Worm (Caenorhabditis elegans): ENCODE results near the gene nhr-164.

nhr-164 gene

ce11 chrV:15186259-15186927 lies 49.2 kb downstream of the nhr-164 start, which contains the start of gene Y75B12B.3 (continued):
- TF ChIP-seq nfya-1 (tag; optimal IDR thresholded peaks at IDR 0.05; ENCODE audit: borderline replicate concordance, insufficient read depth) = no peak
- no peak for TF ChIP-seq Y53F4B.3 (GFP tag; IDR thresholded peaks at IDR 0.05)
- peak; percentile 42 for TF ChIP-seq tbp1 (GFP tag; optimal IDR thresholded peaks at IDR 0.05)
- peak; percentile 57 for TF ChIP-seq him-1 (tag; optimal IDR thresholded peaks at IDR 0.05)
- TF ChIP-seq madf-6 (GFP tag; IDR thresholded peaks at IDR 0.05) = peak; percentile 73
- peak in 1 of 2 experiments; percentile 22 for TF ChIP-seq rec-8 (tag; optimal IDR thresholded peaks at IDR 0.05)
- TF ChIP-seq F39B2.1 (GFP tag; IDR thresholded peaks at IDR 0.05) = peak; percentile 27; the same call in 1 of the 2 replicates
- no peak for TF ChIP-seq attf-3 (GFP tag; conservative IDR thresholded peaks at IDR 0.05)
- no peak for TF ChIP-seq bed-1 (GFP tag; IDR thresholded peaks at IDR 0.05)
- no peak for TF ChIP-seq F22D6.2 (tag; optimal IDR thresholded peaks at IDR 0.05)
- TF ChIP-seq B0019.2 (GFP tag; conservative IDR thresholded peaks at IDR 0.05) = no peak
- TF ChIP-seq lsl-1 (GFP tag; optimal IDR thresholded peaks at IDR 0.05) = peak; percentile 47
- peak; percentile 46 for TF ChIP-seq athp-1 (tag; optimal IDR thresholded peaks at IDR 0.05)
- TF ChIP-seq dpff-1 (tag; optimal IDR thresholded peaks at IDR 0.05) = no peak
- TF ChIP-seq F52B5.7 (tag; optimal IDR thresholded peaks at IDR 0.05) = no peak
- TF ChIP-seq ztf-3 (GFP tag; optimal IDR thresholded peaks at IDR 0.05) = no peak
- TF ChIP-seq repo-1 (tag; optimal IDR thresholded peaks at IDR 0.05) = no peak
- TF ChIP-seq ceh-79 (tag; optimal IDR thresholded peaks at IDR 0.05) = peak; percentile 73
- TF ChIP-seq pha-4 (tag; optimal IDR thresholded peaks at IDR 0.05) = no peak
- no peak for TF ChIP-seq unc-62 (GFP tag; optimal IDR thresholded peaks at IDR 0.05)
- TF ChIP-seq F57A8.1 (GFP tag; optimal IDR thresholded peaks at IDR 0.05) = no peak
- TF ChIP-seq sptf-2 (GFP tag; optimal IDR thresholded peaks at IDR 0.05) = no peak
- peak; percentile 51 for TF ChIP-seq mcd-1 (GFP tag; IDR thresholded peaks at IDR 0.05)
- TF ChIP-seq F33H1.4 (GFP tag; IDR thresholded peaks at IDR 0.05) = no peak
- peak; percentile 51 for TF ChIP-seq tlf-1 (GFP tag; optimal IDR thresholded peaks at IDR 0.05)
- TF ChIP-seq hmg-1.2 (GFP tag; IDR thresholded peaks at IDR 0.05) = 0 out of 2 replicates have a peak, but pooled peaks have one; percentile 10
- no peak for TF ChIP-seq nfya-2 (GFP tag; IDR thresholded peaks at IDR 0.05)
- peak; percentile 72 for TF ChIP-seq zfh-2 (GFP tag; conservative IDR thresholded peaks at IDR 0.05)
- no peak for TF ChIP-seq ceh-27 (GFP tag; optimal IDR thresholded peaks at IDR 0.05)
- no peak for TF ChIP-seq ztf-22 (GFP tag; optimal IDR thresholded peaks at IDR 0.05)
- no peak for TF ChIP-seq nhr-120 (GFP tag; IDR thresholded peaks at IDR 0.05)
- no peak for TF ChIP-seq mxl-1 (tag; optimal IDR thresholded peaks at IDR 0.05)
- no peak for TF ChIP-seq ztf-6 (GFP tag; IDR thresholded peaks at IDR 0.05)
- no peak for TF ChIP-seq let-526 (GFP tag; IDR thresholded peaks at IDR 0.05)
- no peak for TF ChIP-seq madf-10 (tag; optimal IDR thresholded peaks at IDR 0.05)
- TF ChIP-seq mel-28 (tag; optimal IDR thresholded peaks at IDR 0.05; ENCODE audit: borderline replicate concordance) = no peak
- TF ChIP-seq tbx-9 (tag; optimal IDR thresholded peaks at IDR 0.05; ENCODE audit: borderline replicate concordance) = no peak
- TF ChIP-seq lin-26 (GFP tag; IDR thresholded peaks at IDR 0.05) = peak; percentile 77
- no peak for TF ChIP-seq snpc-1.1 (tag; optimal IDR thresholded peaks at IDR 0.05; ENCODE audit: insufficient read depth)
- peak; percentile 24 for TF ChIP-seq snpc-3.4 (tag; optimal IDR thresholded peaks at IDR 0.05)
- no peak for TF ChIP-seq somi-1 (GFP tag; optimal IDR thresholded peaks at IDR 0.05)
- TF ChIP-seq egl-44 (GFP tag; IDR thresholded peaks at IDR 0.05) = 0 out of 2 replicates have a peak, but pooled peaks have one; percentile 17
- TF ChIP-seq lir-1 (GFP tag; conservative IDR thresholded peaks at IDR 0.05) = no peak
- TF ChIP-seq Y67H2A.10 (GFP tag; conservative IDR thresholded peaks at IDR 0.05) = no peak
- TF ChIP-seq gei-17 (GFP tag; optimal IDR thresholded peaks at IDR 0.05) = no peak
- TF ChIP-seq efl-1 (GFP tag; optimal IDR thresholded peaks at IDR 0.05) = no peak
- peak; percentile 47; the same call in 1 of the 2 replicates for TF ChIP-seq ceh-100 (GFP tag; IDR thresholded peaks at IDR 0.05)

Measured in whole organism, young adult.